Worm (Caenorhabditis elegans): ENCODE data around the gene ndc-80.

The ndc-80 gene

ce11 chrIV:10068266-10068665, 17.7 kb upstream of the ndc-80 start:
- TF ChIP-seq unc-62 (GFP tag; optimal IDR thresholded peaks at IDR 0.05): no peak

- no peak for TF ChIP-seq unc-62 (GFP tag; optimal IDR thresholded peaks at IDR 0.05)
Measured at ce11 chrIV:10072527-10072926, 13.4 kb upstream of the ndc-80 start, which contains the start of gene W01B6.3. Gene W01B6.3 (minus strand): TSS chrIV:10072627.

ce11 chrIV:10075034-10075510, 10.9 kb upstream of the ndc-80 start, which contains the start of the genes ttbk-4 and W01B6.4:
Gene ttbk-4 (minus strand): TSS chrIV:10075134.
Gene W01B6.4 (plus strand): TSS chrIV:10075460.
- TF ChIP-seq unc-62 (GFP tag; optimal IDR thresholded peaks at IDR 0.05): no peak

- no peak for TF ChIP-seq unc-62 (GFP tag; optimal IDR thresholded peaks at IDR 0.05)
Measured at ce11 chrIV:10075899-10076298, 10.0 kb upstream of the ndc-80 start, which contains the start of gene W01B6.5. Gene W01B6.5 (plus strand): TSS chrIV:10076199.

- TF ChIP-seq unc-62 (GFP tag; optimal IDR thresholded peaks at IDR 0.05): no peak
Measured at ce11 chrIV:10078003-10078402, 7.9 kb upstream of the ndc-80 start.

- TF ChIP-seq unc-62 (GFP tag; optimal IDR thresholded peaks at IDR 0.05): no peak
Measured at ce11 chrIV:10080816-10081215, 5.1 kb upstream of the ndc-80 start, which contains the start of gene W01B6.6. Gene W01B6.6 (plus strand): TSS chrIV:10081116.

- no peak for TF ChIP-seq unc-62 (GFP tag; optimal IDR thresholded peaks at IDR 0.05)
Measured at ce11 chrIV:10084323-10084959, 1.5 kb upstream of the ndc-80 start, which contains the start of gene W01B6.8. Gene W01B6.8 (minus strand): TSS chrIV:10084373.

- TF ChIP-seq unc-62 (GFP tag; optimal IDR thresholded peaks at IDR 0.05): no peak
Measured at ce11 chrIV:10089777-10090176, 3.8 kb downstream of the ndc-80 start, which contains the start of gene ttr-39. Gene ttr-39 (minus strand): TSS chrIV:10089877.

- no peak for TF ChIP-seq unc-62 (GFP tag; optimal IDR thresholded peaks at IDR 0.05)
Measured at ce11 chrIV:10090358-10090757, 4.4 kb downstream of the ndc-80 start, which contains the start of gene ttbk-5. Gene ttbk-5 (plus strand): TSS chrIV:10090658.

- TF ChIP-seq unc-62 (GFP tag; optimal IDR thresholded peaks at IDR 0.05): no peak
Measured at ce11 chrIV:10095171-10095570, 9.2 kb downstream of the ndc-80 start, which contains the start of the genes C04G2.5 and msp-36. Gene C04G2.5 (minus strand): TSS chrIV:10095271. Gene msp-36 (plus strand): TSS chrIV:10095433.

- TF ChIP-seq unc-62 (GFP tag; optimal IDR thresholded peaks at IDR 0.05): no peak
Measured at ce11 chrIV:10096881-10097280, 10.9 kb downstream of the ndc-80 start, which contains the start of gene dis-3. Gene dis-3 (plus strand): TSS chrIV:10097202.

- no peak for TF ChIP-seq unc-62 (GFP tag; optimal IDR thresholded peaks at IDR 0.05)
Measured at ce11 chrIV:10110417-10110816, 24.5 kb downstream of the ndc-80 start, which contains the start of gene egl-38. Gene egl-38 (minus strand): TSS chrIV:10110517.

ce11 chrIV:10110870-10111269, 24.9 kb downstream of the ndc-80 start:
- TF ChIP-seq unc-62 (GFP tag; optimal IDR thresholded peaks at IDR 0.05): no peak

ce11 chrIV:10111441-10111840, 25.5 kb downstream of the ndc-80 start, which contains the start of gene spch-1:
Gene spch-1 (minus strand): TSS chrIV:10111541.
- TF ChIP-seq unc-62 (GFP tag; optimal IDR thresholded peaks at IDR 0.05): no peak

- no peak for TF ChIP-seq unc-62 (GFP tag; optimal IDR thresholded peaks at IDR 0.05)
Measured at ce11 chrIV:10112570-10112969, 26.6 kb downstream of the ndc-80 start, which contains the start of gene nsph-3.2. Gene nsph-3.2 (plus strand): TSS chrIV:10112870.

- TF ChIP-seq unc-62 (GFP tag; optimal IDR thresholded peaks at IDR 0.05): no peak
Measured at ce11 chrIV:10115142-10115541, 29.2 kb downstream of the ndc-80 start, which contains the start of gene C04G2.10. Gene C04G2.10 (plus strand): TSS chrIV:10115442.

ce11 chrIV:10116765-10117164, 30.8 kb downstream of the ndc-80 start:
- no peak for TF ChIP-seq unc-62 (GFP tag; optimal IDR thresholded peaks at IDR 0.05)
